Worm (Caenorhabditis elegans): ENCODE measurements around the gene cdr-7.
"Not testable (repeated sequence)": the region's sequence is repeated elsewhere in the genome, so short reads cannot be mapped to it uniquely, and the experiment has no call there.

cdr-7 gene

DNA sequence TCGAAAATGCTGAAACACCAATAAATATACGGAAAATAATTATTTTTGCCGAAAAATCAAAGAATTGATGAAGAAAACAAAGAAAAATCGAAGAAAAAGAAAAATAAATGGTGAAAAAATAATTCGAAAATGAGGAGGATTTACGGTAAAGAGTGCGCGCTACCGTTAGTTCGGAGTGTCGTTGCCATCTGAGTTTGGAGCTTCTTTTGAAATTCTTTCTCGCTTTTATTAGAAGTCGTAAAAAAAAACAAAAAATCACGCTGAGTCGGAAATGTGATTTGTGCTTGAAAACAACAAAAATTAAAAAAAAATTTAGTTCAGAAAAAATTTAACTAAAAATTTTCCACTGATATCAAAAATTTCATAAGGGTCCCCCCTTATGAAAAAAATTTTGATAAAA lies 37.7 kb downstream of the cdr-7 start, which contains the start of gene F23H12.10:
Gene F23H12.10 (minus strand): TSS at position 12 of the 400 bp plus-strand sequence.
- TF ChIP-seq unc-120 (tag; optimal IDR thresholded peaks at IDR 0.05; ENCODE audit: poor library complexity, severe bottlenecking); mls-2 (tag; optimal IDR thresholded peaks at IDR 0.05); elt-3 (tag; optimal IDR thresholded peaks at IDR 0.05): not testable (repeated sequence)

DNA sequence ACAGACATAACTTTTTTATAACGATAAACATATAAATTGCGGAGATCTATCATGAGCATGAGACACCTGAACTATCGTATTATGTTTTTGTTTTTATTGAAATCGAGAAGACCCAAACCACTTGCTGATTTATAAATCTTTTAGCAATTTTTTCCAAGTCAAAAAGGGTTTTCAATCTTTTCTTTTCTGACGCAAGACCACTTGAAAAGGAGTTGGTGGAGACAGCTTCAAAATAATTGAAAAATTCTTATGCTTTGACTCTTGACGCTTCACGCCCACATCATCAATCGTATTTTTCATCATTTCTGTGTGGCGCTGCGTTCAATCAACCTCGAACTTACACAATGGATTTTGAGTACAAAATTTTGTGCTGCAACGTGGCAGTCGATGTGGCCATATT lies 40.5 kb downstream of the cdr-7 start, which contains the start of gene F23H12.7:
Gene F23H12.7 (plus strand): TSS at position 301 of the 400 bp plus-strand sequence.
- TF ChIP-seq ham-2 (GFP tag; optimal IDR thresholded peaks at IDR 0.05) (no peak), mab-5 (tag; optimal IDR thresholded peaks at IDR 0.05) (no peak), pha-4 (tag; optimal IDR thresholded peaks at IDR 0.05) (no peak), zip-8 (tag; optimal IDR thresholded peaks at IDR 0.05) (no peak), sptf-1 (tag; optimal IDR thresholded peaks at IDR 0.05) (no peak), ceh-39 (tag; optimal IDR thresholded peaks at IDR 0.05) (no peak), nhr-2 (tag; optimal IDR thresholded peaks at IDR 0.05) (no peak), elt-3 (tag; optimal IDR thresholded peaks at IDR 0.05) (no peak), nhr-76 (tag; optimal IDR thresholded peaks at IDR 0.05) (no peak), bed-3 (GFP tag; optimal IDR thresholded peaks at IDR 0.05) (no peak), mls-2 (tag; optimal IDR thresholded peaks at IDR 0.05) (no peak), drap-1 (GFP tag; optimal IDR thresholded peaks at IDR 0.05) (no peak), lin-32 (GFP tag; optimal IDR thresholded peaks at IDR 0.05) (no peak), cnd-1 (tag; optimal IDR thresholded peaks at IDR 0.05) (no peak), M03D4.4 (tag; optimal IDR thresholded peaks at IDR 0.05) (no peak), nhr-12 (tag; optimal IDR thresholded peaks at IDR 0.05) (no peak), flh-1 (GFP tag; optimal IDR thresholded peaks at IDR 0.05) (no peak), unc-120 (tag; optimal IDR thresholded peaks at IDR 0.05; ENCODE audit: poor library complexity, severe bottlenecking) (no peak), hlh-1 (tag; optimal IDR thresholded peaks at IDR 0.05) (no peak)

DNA sequence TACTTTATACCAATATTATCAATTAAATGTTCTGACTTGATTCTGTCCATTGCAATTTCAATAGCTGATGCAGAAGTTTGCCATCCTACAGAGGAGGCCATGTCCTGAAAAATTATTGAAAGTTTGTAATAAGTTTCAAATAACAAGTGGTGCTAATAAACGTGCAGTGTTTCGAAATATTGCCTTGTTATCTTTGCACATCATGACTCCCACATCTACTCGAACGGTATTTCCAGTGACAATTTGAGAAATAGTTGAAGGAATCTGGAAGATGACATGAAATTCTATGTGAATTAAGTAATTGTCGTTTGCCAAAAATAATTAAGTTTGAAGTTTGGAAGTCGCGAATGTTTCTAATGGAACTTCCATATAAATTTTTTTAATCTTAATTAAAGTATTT lies 42.5 kb downstream of the cdr-7 start, which contains the start of gene gcy-13:
Gene gcy-13 (minus strand): TSS at position 101 of the 400 bp plus-strand sequence.
- TF ChIP-seq bed-3 (GFP tag; optimal IDR thresholded peaks at IDR 0.05): no peak
- TF ChIP-seq nhr-76 (tag; optimal IDR thresholded peaks at IDR 0.05): no peak
- TF ChIP-seq ceh-39 (tag; optimal IDR thresholded peaks at IDR 0.05): no peak
- TF ChIP-seq ham-2 (GFP tag; optimal IDR thresholded peaks at IDR 0.05): no peak
- no peak for TF ChIP-seq mab-5 (tag; optimal IDR thresholded peaks at IDR 0.05)
- no peak for TF ChIP-seq lsy-2 (tag; optimal IDR thresholded peaks at IDR 0.05)
- TF ChIP-seq nhr-28 (tag; optimal IDR thresholded peaks at IDR 0.05): no peak

DNA sequence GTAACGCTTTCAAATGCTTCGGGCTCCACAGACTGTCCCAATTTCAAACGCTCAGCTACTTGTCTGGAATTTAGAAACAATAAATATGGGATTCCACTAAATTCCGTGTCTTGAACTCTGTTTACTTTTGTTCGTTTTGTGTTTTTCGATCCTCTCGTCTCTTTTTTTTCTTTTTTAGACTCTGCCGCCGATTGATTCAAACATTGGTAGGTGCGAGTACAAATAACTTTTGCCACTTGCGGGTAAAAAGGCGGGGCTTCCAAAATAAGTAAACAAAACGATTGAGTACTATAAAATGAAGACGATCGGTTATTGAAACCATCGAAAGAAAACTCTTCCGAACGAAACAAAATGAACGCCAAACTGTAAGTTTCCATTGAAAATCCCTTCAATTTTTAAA lies 46.8 kb downstream of the cdr-7 start, which contains the start of gene fipr-2:
Gene fipr-2 (plus strand): TSS at position 245 of the 400 bp plus-strand sequence.
- TF ChIP-seq cnd-1 (tag; optimal IDR thresholded peaks at IDR 0.05) (no peak), unc-39 (tag; optimal IDR thresholded peaks at IDR 0.05) (no peak), nhr-237 (tag; optimal IDR thresholded peaks at IDR 0.05) (no peak), drap-1 (GFP tag; optimal IDR thresholded peaks at IDR 0.05) (no peak), mab-5 (tag; optimal IDR thresholded peaks at IDR 0.05) (no peak), lin-32 (GFP tag; optimal IDR thresholded peaks at IDR 0.05) (no peak), tbx-8 (GFP tag; optimal IDR thresholded peaks at IDR 0.05) (no peak), bed-3 (GFP tag; optimal IDR thresholded peaks at IDR 0.05) (no peak), hlh-1 (tag; optimal IDR thresholded peaks at IDR 0.05) (no peak), unc-120 (tag; optimal IDR thresholded peaks at IDR 0.05; ENCODE audit: poor library complexity, severe bottlenecking) (no peak), pha-4 (tag; optimal IDR thresholded peaks at IDR 0.05) (no peak)

DNA sequence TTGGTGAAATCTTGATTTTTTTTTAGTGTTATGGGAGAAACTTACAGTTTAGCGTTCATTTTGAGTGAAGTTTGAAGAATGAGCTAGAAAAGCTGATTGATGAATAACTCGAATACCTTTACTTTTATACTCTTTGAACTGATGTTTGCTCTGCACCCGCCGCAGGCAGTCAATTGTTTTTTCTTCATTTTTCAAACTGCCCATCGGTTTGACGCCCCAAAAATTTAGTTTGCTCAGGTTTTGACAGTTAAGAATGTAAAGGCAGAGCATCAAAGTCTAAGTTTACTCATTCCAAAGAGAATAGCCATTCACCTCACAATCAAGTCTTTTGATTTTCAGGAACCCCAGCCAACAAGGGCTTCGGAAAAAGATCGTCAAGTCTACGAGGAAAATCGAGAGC lies 50.3 kb downstream of the cdr-7 start, which contains the start of gene fipr-1:
Gene fipr-1 (minus strand): TSS at position 101 of the 400 bp plus-strand sequence.
- TF ChIP-seq unc-62 (GFP tag; optimal IDR thresholded peaks at IDR 0.05): no peak
- TF ChIP-seq ceh-83 (GFP tag; optimal IDR thresholded peaks at IDR 0.05): no peak
- TF ChIP-seq sem-2 (GFP tag; optimal IDR thresholded peaks at IDR 0.05): no peak
- TF ChIP-seq mab-5 (tag; optimal IDR thresholded peaks at IDR 0.05): no peak
- TF ChIP-seq nhr-12 (tag; optimal IDR thresholded peaks at IDR 0.05): no peak
- no peak for TF ChIP-seq sptf-1 (tag; optimal IDR thresholded peaks at IDR 0.05)
- TF ChIP-seq ceh-43 (GFP tag; optimal IDR thresholded peaks at IDR 0.05): no peak
- TF ChIP-seq elt-1 (tag; optimal IDR thresholded peaks at IDR 0.05; ENCODE audit: borderline replicate concordance, insufficient read depth): no peak
- no peak for TF ChIP-seq M03D4.4 (tag; optimal IDR thresholded peaks at IDR 0.05)
- TF ChIP-seq drap-1 (GFP tag; optimal IDR thresholded peaks at IDR 0.05): no peak
- TF ChIP-seq bed-3 (GFP tag; optimal IDR thresholded peaks at IDR 0.05): no peak
- TF ChIP-seq nhr-76 (tag; optimal IDR thresholded peaks at IDR 0.05): no peak
- no peak for TF ChIP-seq hlh-1 (tag; optimal IDR thresholded peaks at IDR 0.05)
- no peak for TF ChIP-seq lsy-2 (tag; optimal IDR thresholded peaks at IDR 0.05)
- TF ChIP-seq nhr-28 (tag; optimal IDR thresholded peaks at IDR 0.05): no peak
- no peak for TF ChIP-seq cnd-1 (tag; optimal IDR thresholded peaks at IDR 0.05)
- no peak for TF ChIP-seq ztf-11 (tag; optimal IDR thresholded peaks at IDR 0.05)
- no peak for TF ChIP-seq unc-39 (tag; optimal IDR thresholded peaks at IDR 0.05)

Measured in whole organism, mixed stage, embryonic.